Worm (Caenorhabditis elegans): ENCODE results near the gene Y11D7A.19.
A peak's percentile ranks its signal among the peaks of the same experiment; 100 is the strongest.
"Not testable (repeated sequence)": the region's sequence is repeated elsewhere in the genome, so short reads cannot be mapped to it uniquely, and the experiment has no call there.

The Y11D7A.19 gene

ce11 chrIV:9256017-9256416 lies 10.3 kb downstream of the Y11D7A.19 start, which contains the start of gene Y11D7A.9:
TSS of gene Y11D7A.9 (minus strand) at chrIV:9256117.
- TF ChIP-seq fos-1 (tag; optimal IDR thresholded peaks at IDR 0.05) (no peak), mbf-1 (tag; optimal IDR thresholded peaks at IDR 0.05) (no peak), mab-5 (tag; optimal IDR thresholded peaks at IDR 0.05) (no peak)

ce11 chrIV:9251079-9251478 lies 15.3 kb downstream of the Y11D7A.19 start, which contains the start of gene Y11D7A.8:
TSS of gene Y11D7A.8 (plus strand) at chrIV:9251379.
- no peak for TF ChIP-seq nhr-21 (tag; optimal IDR thresholded peaks at IDR 0.05)
- TF ChIP-seq nhr-11 (tag; optimal IDR thresholded peaks at IDR 0.05): no peak
- TF ChIP-seq zag-1 (tag; optimal IDR thresholded peaks at IDR 0.05): no peak

ce11 chrIV:9249219-9249618 lies 17.1 kb downstream of the Y11D7A.19 start, which contains the start of gene Y11D7A.7:
TSS of gene Y11D7A.7 (plus strand) at chrIV:9249519.
- TF ChIP-seq ceh-16, mab-5, F13H6.1 (tag; optimal IDR thresholded peaks at IDR 0.05): not testable (repeated sequence)

- TF ChIP-seq sem-4 (tag; optimal IDR thresholded peaks at IDR 0.05) (no peak), alr-1 (tag; optimal IDR thresholded peaks at IDR 0.05) (no peak), nhr-11 (tag; optimal IDR thresholded peaks at IDR 0.05) (no peak)
Measured at ce11 chrIV:9245423-9245822, 20.9 kb downstream of the Y11D7A.19 start, which contains the start of gene Y11D7A.5. TSS of gene Y11D7A.5 (minus strand) at chrIV:9245523.

ce11 chrIV:9243670-9244069 lies 22.7 kb downstream of the Y11D7A.19 start, which contains the start of gene rab-28:
TSS of gene rab-28 (minus strand) at chrIV:9244012.
- TF ChIP-seq unc-39 (tag; optimal IDR thresholded peaks at IDR 0.05) (no peak), skn-1 (tag; optimal IDR thresholded peaks at IDR 0.05) (no peak), nhr-10 (tag; optimal IDR thresholded peaks at IDR 0.05) (no peak), lsy-2 (tag; optimal IDR thresholded peaks at IDR 0.05) (no peak), lin-11 (tag; optimal IDR thresholded peaks at IDR 0.05) (no peak), nhr-23 (tag; optimal IDR thresholded peaks at IDR 0.05) (no peak), nhr-21 (tag; optimal IDR thresholded peaks at IDR 0.05) (no peak), lin-13 (GFP tag; optimal IDR thresholded peaks at IDR 0.05) (no peak), sma-9 (GFP tag; optimal IDR thresholded peaks at IDR 0.05) (no peak), sma-9 (tag; optimal IDR thresholded peaks at IDR 0.05) (no peak), nhr-25 (tag; optimal IDR thresholded peaks at IDR 0.05) (no peak), C34F6.9 (tag; optimal IDR thresholded peaks at IDR 0.05) (no peak), Y55F3AM.14 (GFP tag; optimal IDR thresholded peaks at IDR 0.05) (no peak), nhr-12 (tag; optimal IDR thresholded peaks at IDR 0.05) (no peak), egl-27 (tag; optimal IDR thresholded peaks at IDR 0.05) (no peak), ztf-11 (tag; optimal IDR thresholded peaks at IDR 0.05) (no peak), zag-1 (tag; optimal IDR thresholded peaks at IDR 0.05) (no peak), unc-62 (GFP tag; optimal IDR thresholded peaks at IDR 0.05) (no peak), ceh-82 (tag; optimal IDR thresholded peaks at IDR 0.05) (no peak), ZK546.5 (tag; optimal IDR thresholded peaks at IDR 0.05) (no peak)

ce11 chrIV:9239151-9239550 lies 27.2 kb downstream of the Y11D7A.19 start:
- no peak for TF ChIP-seq Y55F3AM.14 (GFP tag; optimal IDR thresholded peaks at IDR 0.05)
- TF ChIP-seq F13H6.1 (tag; optimal IDR thresholded peaks at IDR 0.05): no peak
- no peak for TF ChIP-seq nhr-12 (tag; optimal IDR thresholded peaks at IDR 0.05)
- no peak for TF ChIP-seq elt-1 (tag; optimal IDR thresholded peaks at IDR 0.05)

- TF ChIP-seq mab-5 (tag; optimal IDR thresholded peaks at IDR 0.05): no peak
- no peak for TF ChIP-seq elt-1 (tag; optimal IDR thresholded peaks at IDR 0.05)
- no peak for TF ChIP-seq nhr-21 (tag; optimal IDR thresholded peaks at IDR 0.05)
- no peak for TF ChIP-seq sma-3 (GFP tag; optimal IDR thresholded peaks at IDR 0.05)
- no peak for TF ChIP-seq egl-27 (tag; optimal IDR thresholded peaks at IDR 0.05)
- no peak for TF ChIP-seq nhr-11 (tag; optimal IDR thresholded peaks at IDR 0.05)
- no peak for TF ChIP-seq gmeb-1 (tag; optimal IDR thresholded peaks at IDR 0.05)
- TF ChIP-seq sma-9 (GFP tag; optimal IDR thresholded peaks at IDR 0.05): peak; percentile 43
- no peak for TF ChIP-seq sma-9 (tag; optimal IDR thresholded peaks at IDR 0.05)
Measured at ce11 chrIV:9232421-9233141, 33.8 kb downstream of the Y11D7A.19 start, which contains the start of gene Y11D7A.3. TSS of gene Y11D7A.3 (plus strand) at chrIV:9233091.

Data from whole organism, L2 larva.